Fruit fly (Drosophila melanogaster): Measurements from ENCODE around the gene mor.

The mor gene

DNA sequence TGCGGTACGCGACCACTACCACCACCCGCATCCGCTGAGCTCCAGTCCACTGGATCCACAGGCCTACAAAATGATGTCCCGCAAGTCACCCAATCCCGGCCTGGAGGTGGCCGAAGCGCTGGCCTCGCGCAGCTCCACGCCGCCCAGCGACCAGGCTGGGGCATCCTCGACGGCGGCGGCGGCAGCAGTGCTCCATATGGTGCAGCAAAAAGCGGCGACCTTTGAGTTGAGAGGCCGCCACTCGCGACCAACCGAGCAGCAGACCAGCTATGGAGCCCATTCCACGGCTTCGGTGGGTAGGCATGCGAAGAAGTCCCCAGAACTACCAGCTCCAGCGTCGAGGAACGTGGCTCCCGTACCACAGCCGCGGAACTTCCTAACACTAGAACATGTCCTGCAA, 42.7 kb downstream of the mor start:
- TF ChIP-seq CG14655 (GFP tag; optimal IDR thresholded peaks at IDR 0.05), result no peak
- TF ChIP-seq CG13204 (GFP tag; optimal IDR thresholded peaks at IDR 0.05), result no peak
- TF ChIP-seq CG17806 (tag; optimal IDR thresholded peaks at IDR 0.05), result no peak
- no peak for TF ChIP-seq CG10348 (GFP tag; IDR thresholded peaks at IDR 0.05)

dm6 chr3R:15928127-15928526, 44.6 kb downstream of the mor start:
- TF ChIP-seq EcR (GFP tag; optimal IDR thresholded peaks at IDR 0.05) (no peak), Snoo (tag; optimal IDR thresholded peaks at IDR 0.05) (no peak), rn (GFP tag; IDR thresholded peaks at IDR 0.05) (no peak), CG12605 (GFP tag; IDR thresholded peaks at IDR 0.05) (no peak), CG14655 (GFP tag; optimal IDR thresholded peaks at IDR 0.05) (no peak), CG34367 (tag; optimal IDR thresholded peaks at IDR 0.05) (no peak), CG15710 (tag; optimal IDR thresholded peaks at IDR 0.05) (no peak), CG8159 (tag; optimal IDR thresholded peaks at IDR 0.05) (no peak), CG10348 (GFP tag; IDR thresholded peaks at IDR 0.05) (no peak), CG17806 (tag; optimal IDR thresholded peaks at IDR 0.05) (no peak), Pif1B (GFP tag; optimal IDR thresholded peaks at IDR 0.05) (no peak)

DNA sequence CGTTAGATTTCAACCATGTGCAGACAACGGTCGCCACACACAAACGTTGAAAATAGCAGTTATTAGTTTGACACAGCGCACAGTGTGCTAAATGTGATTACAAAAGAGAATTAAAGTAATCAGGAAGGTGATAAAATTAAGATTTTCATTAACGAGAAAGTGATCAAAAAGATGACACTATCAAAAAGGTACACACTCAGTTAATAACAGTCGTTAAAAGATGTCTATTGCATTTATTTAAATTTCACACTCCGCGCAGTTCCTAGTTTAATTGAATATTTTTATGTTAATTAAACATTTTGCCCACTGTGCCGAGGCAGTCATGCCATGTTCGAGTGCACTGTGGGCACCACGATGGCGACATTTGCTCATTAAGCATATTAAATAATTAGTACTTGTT, 45.5 kb downstream of the mor start:
- TF ChIP-seq Snoo (tag; optimal IDR thresholded peaks at IDR 0.05), result no peak
- TF ChIP-seq CG8159 (tag; optimal IDR thresholded peaks at IDR 0.05), result no peak
- TF ChIP-seq CG12605 (GFP tag; IDR thresholded peaks at IDR 0.05), result no peak
- no peak for TF ChIP-seq CG13204 (GFP tag; optimal IDR thresholded peaks at IDR 0.05)
- no peak for TF ChIP-seq Pif1B (GFP tag; optimal IDR thresholded peaks at IDR 0.05)
- no peak for TF ChIP-seq Pif1A (GFP tag; optimal IDR thresholded peaks at IDR 0.05)
- peak; percentile 74 for TF ChIP-seq CG8301 (tag; optimal IDR thresholded peaks at IDR 0.05)
- no peak for TF ChIP-seq CG9948 (tag; optimal IDR thresholded peaks at IDR 0.05)
- no peak for TF ChIP-seq rn (GFP tag; IDR thresholded peaks at IDR 0.05)
- TF ChIP-seq CG14655 (GFP tag; optimal IDR thresholded peaks at IDR 0.05), result no peak
- TF ChIP-seq CG15710 (tag; optimal IDR thresholded peaks at IDR 0.05), result no peak
- TF ChIP-seq CG10348 (GFP tag; IDR thresholded peaks at IDR 0.05), result no peak
- TF ChIP-seq EcR (GFP tag; optimal IDR thresholded peaks at IDR 0.05), result no peak
- peak; percentile 74 for TF ChIP-seq fd96Ca (GFP tag; IDR thresholded peaks at IDR 0.05)
- no peak for TF ChIP-seq D1 (tag; optimal IDR thresholded peaks at IDR 0.05)
- peak; percentile 86 for TF ChIP-seq CG4496 (GFP tag; IDR thresholded peaks at IDR 0.05)
- no peak for TF ChIP-seq gl (tag; optimal IDR thresholded peaks at IDR 0.05)
- TF ChIP-seq CG34367 (tag; optimal IDR thresholded peaks at IDR 0.05), result no peak
- TF ChIP-seq CG17806 (tag; optimal IDR thresholded peaks at IDR 0.05), result no peak
- TF ChIP-seq Ets98B (GFP tag; IDR thresholded peaks at IDR 0.05), result peak; percentile 70
- TF ChIP-seq CG32121 (GFP tag; IDR thresholded peaks at IDR 0.05), result peak; percentile 75

DNA sequence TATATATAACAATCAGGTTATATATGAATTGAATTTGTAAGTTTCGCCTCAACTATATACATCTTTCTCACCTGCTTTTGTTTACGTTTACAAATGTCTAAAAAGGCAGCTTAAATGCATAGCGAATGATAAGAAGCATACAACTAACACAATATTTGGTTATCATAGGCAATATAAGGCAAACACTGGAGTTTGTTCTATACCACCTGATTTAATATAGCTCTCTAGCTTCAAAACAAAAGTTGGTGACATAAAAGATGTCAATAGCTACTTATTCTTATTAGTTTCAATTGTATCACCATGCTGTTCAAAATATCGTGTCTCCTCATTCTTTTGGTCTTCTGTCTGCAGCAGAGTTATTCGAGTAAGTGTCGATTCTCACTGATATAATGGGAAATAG, 46.8 kb downstream of the mor start:
- no peak for TF ChIP-seq Pif1A (GFP tag; optimal IDR thresholded peaks at IDR 0.05)
- no peak for TF ChIP-seq CG9948 (tag; optimal IDR thresholded peaks at IDR 0.05)

DNA sequence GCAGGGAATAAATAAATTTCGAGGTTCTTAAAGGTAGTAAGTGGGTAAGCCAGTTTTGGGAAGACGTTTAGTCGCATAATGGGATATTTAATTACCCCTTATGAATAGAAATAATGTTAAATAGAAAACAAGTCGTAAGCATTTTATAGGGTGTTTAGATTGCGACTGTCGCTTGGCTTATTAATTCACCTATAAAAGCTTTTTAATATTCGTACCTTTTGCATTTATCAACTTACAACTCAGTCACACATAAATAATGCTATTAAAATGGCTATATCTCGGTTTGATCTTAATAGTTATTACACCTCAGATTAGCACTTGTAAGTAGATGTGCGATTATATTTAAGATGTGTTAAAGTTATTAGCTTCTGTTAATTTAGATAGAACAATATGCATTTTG, 47.4 kb downstream of the mor start, which contains the start of gene CG34276:
Gene CG34276 (plus strand): TSS at position 301 of the 400 bp plus-strand sequence.
- TF ChIP-seq CG8159 (tag; optimal IDR thresholded peaks at IDR 0.05), result no peak

- TF ChIP-seq CG15710 (tag; optimal IDR thresholded peaks at IDR 0.05) (no peak), CG10348 (GFP tag; IDR thresholded peaks at IDR 0.05) (no peak), CG4496 (GFP tag; IDR thresholded peaks at IDR 0.05) (no peak), rn (GFP tag; IDR thresholded peaks at IDR 0.05) (no peak), CG13204 (GFP tag; optimal IDR thresholded peaks at IDR 0.05) (no peak), CG34367 (tag; optimal IDR thresholded peaks at IDR 0.05) (no peak), fd96Ca (GFP tag; IDR thresholded peaks at IDR 0.05) (no peak), CG32121 (GFP tag; IDR thresholded peaks at IDR 0.05) (peak; percentile 51; the same call in 1 of the 2 replicates), CG14655 (GFP tag; optimal IDR thresholded peaks at IDR 0.05) (peak; percentile 44), CG12605 (GFP tag; IDR thresholded peaks at IDR 0.05) (peak; percentile 79), CG8301 (tag; optimal IDR thresholded peaks at IDR 0.05) (peak; percentile 10), Pif1B (GFP tag; optimal IDR thresholded peaks at IDR 0.05) (no peak), Snoo (tag; optimal IDR thresholded peaks at IDR 0.05) (no peak), Ets98B (GFP tag; IDR thresholded peaks at IDR 0.05) (peak; percentile 50; the same call in 1 of the 2 replicates), gl (tag; optimal IDR thresholded peaks at IDR 0.05) (no peak)
Observed at dm6 chr3R:15922622-15923574, 49.8 kb downstream of the mor start.

DNA sequence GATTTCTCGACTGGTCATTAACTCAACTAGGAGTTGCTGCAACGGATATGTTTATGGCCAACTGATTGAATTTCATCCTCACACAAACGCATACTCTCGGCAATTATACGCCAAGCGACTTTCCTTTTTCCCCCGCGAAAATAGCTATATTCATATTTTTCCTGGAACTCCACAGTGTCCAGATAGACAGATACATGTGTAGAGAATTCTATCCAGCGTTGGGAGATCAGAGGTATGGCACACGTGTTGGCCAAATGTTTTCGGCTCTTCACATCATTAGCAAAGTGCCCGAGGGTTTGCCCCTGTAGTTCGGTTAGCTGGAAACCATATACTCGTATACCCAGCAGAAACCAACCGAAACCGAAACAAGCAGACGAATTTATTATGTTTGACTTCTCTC, 51.0 kb downstream of the mor start:
- TF ChIP-seq CG9948 (tag; optimal IDR thresholded peaks at IDR 0.05) (no peak), Pif1A (GFP tag; optimal IDR thresholded peaks at IDR 0.05) (no peak), CG8301 (tag; optimal IDR thresholded peaks at IDR 0.05) (no peak), CG32121 (GFP tag; IDR thresholded peaks at IDR 0.05) (no peak), CG17806 (tag; optimal IDR thresholded peaks at IDR 0.05) (no peak), rn (GFP tag; IDR thresholded peaks at IDR 0.05) (no peak), Snoo (tag; optimal IDR thresholded peaks at IDR 0.05) (no peak)
